Worm (Caenorhabditis elegans) whole organism, late embryonic: ENCODE measurements around the gene nspa-8.
A peak's percentile ranks its signal among the peaks of the same experiment; 100 is the strongest.

Experiments used
- C38D4.7 ChIP-seq: fragments of 200-800 bp; sonication (Bioruptor generic); optimal IDR thresholded peaks from 2 replicates; lab custom pipeline; 2018; ENCODE audit warnings: mild to moderate bottlenecking, missing genetic modification characterization, moderate library complexity, missing compliant biosample characterization
- K09A11.1 ChIP-seq: sonication (generic microtip); optimal IDR thresholded peaks from 2 replicates; lab custom pipeline; 2017; ENCODE audit warnings: antibody characterized with exemption, mild to moderate bottlenecking, missing genetic modification characterization, missing compliant biosample characterization; ENCODE audit not compliant: insufficient read depth
- Y22D7AL.16 ChIP-seq: sonication (generic microtip); optimal IDR thresholded peaks from 2 replicates; lab custom pipeline; 2016; ENCODE audit warnings: missing genetic modification characterization, missing compliant biosample characterization
- ahr-1 ChIP-seq: sonication (generic microtip); optimal IDR thresholded peaks from 2 replicates; lab custom pipeline; 2016; ENCODE audit warnings: missing genetic modification characterization, missing compliant biosample characterization
- ama-1 ChIP-seq: fragments of 150-350 bp; optimal IDR thresholded peaks from 2 replicates; lab custom pipeline; 2014
- ceh-14 ChIP-seq: sonication (generic microtip); optimal IDR thresholded peaks from 2 replicates; lab custom pipeline; 2016; ENCODE audit warnings: missing genotype, missing genetic modification characterization, missing compliant biosample characterization
- ceh-18 ChIP-seq: sonication (generic microtip); optimal IDR thresholded peaks from 2 replicates; lab custom pipeline; 2016; ENCODE audit warnings: missing genetic modification characterization, missing compliant biosample characterization
- ceh-19 ChIP-seq: fragments of 200-800 bp; sonication (Bioruptor generic); optimal IDR thresholded peaks from 2 replicates; lab custom pipeline; 2018; ENCODE audit warnings: mild to moderate bottlenecking, missing genetic modification characterization, missing compliant biosample characterization
- ceh-24 ChIP-seq: sonication (generic microtip); optimal IDR thresholded peaks from 2 replicates; lab custom pipeline; 2016; ENCODE audit warnings: mild to moderate bottlenecking, missing genetic modification characterization, missing compliant biosample characterization
- ceh-30 ChIP-seq: fragments of 150-350 bp; optimal IDR thresholded peaks from 2 replicates; lab custom pipeline; 2014; ENCODE audit warnings: missing biosample characterization, missing genetic modification characterization
- ceh-34 ChIP-seq: sonication (generic microtip); optimal IDR thresholded peaks from 2 replicates; lab custom pipeline; 2016; ENCODE audit warnings: mild to moderate bottlenecking, missing genetic modification characterization, missing compliant biosample characterization
- ceh-45 ChIP-seq: fragments of 200-800 bp; sonication (Bioruptor generic); IDR thresholded peaks from 2 replicates; pipeline ENCODE4 v1.3.6; 2022; ENCODE audit warnings: missing genetic modification reagents, missing genetic modification characterization, missing compliant biosample characterization
- ceh-48 ChIP-seq: sonication (generic microtip); optimal IDR thresholded peaks from 2 replicates; lab custom pipeline; 2016; ENCODE audit warnings: missing genetic modification characterization, inconsistent platforms, missing compliant biosample characterization
- ceh-6 ChIP-seq: fragments of 200-800 bp; sonication (Bioruptor generic); optimal IDR thresholded peaks from 2 replicates; lab custom pipeline; 2018; ENCODE audit warnings: mild to moderate bottlenecking, missing genetic modification characterization, missing compliant biosample characterization
- che-1 ChIP-seq: sonication (generic microtip); optimal IDR thresholded peaks from 2 replicates; lab custom pipeline; 2016; ENCODE audit warnings: mild to moderate bottlenecking, missing genetic modification characterization, missing compliant biosample characterization
- eyg-1 ChIP-seq: sonication (generic microtip); optimal IDR thresholded peaks from 2 replicates; lab custom pipeline; 2016; ENCODE audit warnings: missing genotype, missing genetic modification characterization, missing compliant biosample characterization
- hlh-13 ChIP-seq: fragments of 200-800 bp; sonication (Bioruptor generic); optimal IDR thresholded peaks from 2 replicates; lab custom pipeline; 2018; ENCODE audit warnings: mild to moderate bottlenecking, missing genetic modification characterization, missing compliant biosample characterization
- hlh-30 ChIP-seq: sonication (generic microtip); optimal IDR thresholded peaks from 2 replicates; lab custom pipeline; 2017; ENCODE audit warnings: antibody characterized with exemption, missing genetic modification characterization, missing compliant biosample characterization; ENCODE audit not compliant: insufficient read depth
- lin-11 ChIP-seq: fragments of 200-800 bp; sonication (Bioruptor generic); optimal IDR thresholded peaks from 2 replicates; lab custom pipeline; 2018; ENCODE audit warnings: mild to moderate bottlenecking, missing genetic modification characterization, missing compliant biosample characterization
- mec-3 ChIP-seq: sonication (generic microtip); optimal IDR thresholded peaks from 2 replicates; lab custom pipeline; 2016; ENCODE audit warnings: borderline replicate concordance, missing genetic modification characterization, missing compliant biosample characterization
- nhr-232 ChIP-seq: sonication (generic microtip); optimal IDR thresholded peaks from 2 replicates; lab custom pipeline; 2016; ENCODE audit warnings: missing genetic modification characterization, missing compliant biosample characterization
- odd-2 ChIP-seq: sonication (generic microtip); optimal IDR thresholded peaks from 2 replicates; lab custom pipeline; 2017; ENCODE audit warnings: antibody characterized with exemption, mild to moderate bottlenecking, missing genetic modification characterization, missing compliant biosample characterization
- pat-9 ChIP-seq: fragments of 200-800 bp; sonication (Bioruptor generic); optimal IDR thresholded peaks from 2 replicates; lab custom pipeline; 2018; ENCODE audit warnings: mild to moderate bottlenecking, missing genetic modification characterization, moderate library complexity, missing compliant biosample characterization
- pax-1 ChIP-seq: fragments of 150-350 bp; optimal IDR thresholded peaks from 2 replicates; lab custom pipeline; 2014; ENCODE audit warnings: missing biosample characterization, missing genetic modification characterization
- pros-1 ChIP-seq: fragments of 150-350 bp; optimal IDR thresholded peaks from 2 replicates; lab custom pipeline; 2014; ENCODE audit warnings: missing biosample characterization, missing genetic modification reagents, missing genetic modification characterization
- rnt-1 ChIP-seq: sonication (generic microtip); optimal IDR thresholded peaks from 2 replicates; lab custom pipeline; 2016; ENCODE audit warnings: missing genetic modification characterization, missing compliant biosample characterization
- syd-9 ChIP-seq: sonication (generic microtip); optimal IDR thresholded peaks from 2 replicates; lab custom pipeline; 2016; ENCODE audit warnings: mild to moderate bottlenecking, missing genetic modification characterization, moderate library complexity, missing compliant biosample characterization
- tbx-7 ChIP-seq: sonication (generic microtip); optimal IDR thresholded peaks from 2 replicates; lab custom pipeline; 2016; ENCODE audit warnings: missing genotype, missing genetic modification characterization, missing compliant biosample characterization
- ttx-3 ChIP-seq: sonication (generic microtip); optimal IDR thresholded peaks from 2 replicates; lab custom pipeline; 2016; ENCODE audit warnings: missing genetic modification reagents, missing genetic modification characterization, missing compliant biosample characterization
- unc-3 ChIP-seq, 2 experiments: fragments of 200-800 bp in 1 of 2; sonication (Bioruptor generic) in 1 of 2; sonication (generic microtip) in 1 of 2; conservative IDR thresholded peaks in 1 of 2; optimal IDR thresholded peaks in 1 of 2; 2 replicates each; pipeline versions ENCODE4 v1.3.6 to Lab custom; 2016 to 2022; ENCODE audit warnings: missing compliant biosample characterization in 2 of 2, missing genetic modification characterization in 2 of 2, missing genetic modification reagents in 1 of 2
- unc-42 ChIP-seq: sonication (generic microtip); optimal IDR thresholded peaks from 2 replicates; lab custom pipeline; 2016; ENCODE audit warnings: missing genotype, missing genetic modification characterization, missing compliant biosample characterization
- unc-55 ChIP-seq: sonication (generic microtip); optimal IDR thresholded peaks from 2 replicates; lab custom pipeline; 2017; ENCODE audit warnings: missing biosample characterization, missing genetic modification reagents, missing genetic modification characterization
- unc-86 ChIP-seq: sonication (generic microtip); optimal IDR thresholded peaks from 2 replicates; lab custom pipeline; 2016; ENCODE audit warnings: missing genetic modification characterization, missing compliant biosample characterization
- zip-5 ChIP-seq: sonication (generic microtip); optimal IDR thresholded peaks from 2 replicates; lab custom pipeline; 2016; ENCODE audit warnings: missing genetic modification characterization, missing compliant biosample characterization
- ztf-16 ChIP-seq: sonication (generic microtip); optimal IDR thresholded peaks from 2 replicates; lab custom pipeline; 2017; ENCODE audit warnings: missing genetic modification characterization, missing compliant biosample characterization

The nspa-8 gene

DNA sequence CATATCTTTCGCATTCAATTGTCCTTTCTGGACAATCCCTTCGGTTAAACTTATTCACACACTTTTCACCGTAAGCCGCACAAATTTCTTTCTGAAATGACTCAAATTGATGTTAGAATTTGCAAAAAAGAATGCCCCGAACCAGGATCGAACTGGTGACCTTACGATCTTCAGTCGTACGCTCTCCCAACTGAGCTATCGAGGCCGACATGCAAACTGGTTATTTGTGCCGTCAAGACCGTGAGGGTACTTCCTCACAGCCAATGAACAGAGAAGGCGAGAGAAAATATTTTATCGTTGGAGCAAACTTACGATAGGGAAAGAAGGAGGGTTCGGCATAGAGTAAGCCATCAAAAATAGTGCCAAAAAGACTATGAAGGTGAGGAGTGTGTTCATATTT is 49.4 kb upstream of the nspa-8 start (continued):
- TF ChIP-seq ttx-3 (tag; lab: Kevin White, UChicago) (no peak), tbx-7 (tag; lab: Kevin White, UChicago) (no peak), ceh-45 (GFP tag; lab: Robert Waterston, UW) (0 out of 2 replicates have a peak, but pooled peaks have one; percentile 22), ceh-19 (no peak), nhr-232 (tag; lab: Kevin White, UChicago) (peak; percentile 42), pros-1 (tag; lab: Kevin White, UChicago) (no peak), mec-3 (no peak), ceh-24 (no peak), hlh-30 (no peak), unc-3 (GFP tag; conservative IDR thresholded peaks at IDR 0.05; lab: Robert Waterston, UW) (peak; percentile 64), unc-3 (tag; optimal IDR thresholded peaks at IDR 0.05; lab: Kevin White, UChicago) (no peak), pat-9 (tag; lab: Kevin White, UChicago) (peak; percentile 12), ama-1 (no peak), ceh-30 (tag; lab: Kevin White, UChicago) (peak; percentile 18)
- TF ChIP-seq, all 69 proteins: peak for 16

DNA sequence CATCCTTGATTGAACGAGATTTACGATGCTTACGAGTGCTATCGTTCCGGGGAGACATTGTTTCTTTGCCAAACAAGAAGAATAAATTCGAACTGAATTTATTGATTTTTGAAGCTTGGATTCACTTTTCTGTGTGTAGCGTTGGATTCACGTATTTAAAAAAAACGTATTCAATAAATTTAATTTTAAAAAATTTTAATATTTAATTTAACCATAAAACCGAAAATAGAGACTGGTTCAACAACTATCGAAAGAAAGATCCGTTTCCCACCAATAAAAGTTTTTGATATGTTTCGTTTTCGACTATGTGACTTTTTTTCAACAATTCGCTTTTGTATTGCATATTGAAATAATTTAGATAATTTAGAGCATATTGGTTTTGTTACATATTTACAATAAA is 48.5 kb upstream of the nspa-8 start, which contains the start of gene ZC412.5:
TSS of gene ZC412.5 (minus strand) at position 101 of the 400 bp plus-strand sequence.
- no peak for TF ChIP-seq C38D4.7
- TF ChIP-seq syd-9 (tag; lab: Kevin White, UChicago) = no peak
- no peak for TF ChIP-seq ceh-34 (tag; lab: Kevin White, UChicago)
- no peak for TF ChIP-seq ztf-16 (tag; lab: Kevin White, UChicago)
- no peak for TF ChIP-seq eyg-1 (tag; lab: Kevin White, UChicago)
- no peak for TF ChIP-seq K09A11.1 (tag; lab: Kevin White, UChicago)
- TF ChIP-seq Y22D7AL.16 (tag; lab: Kevin White, UChicago) = no peak
- TF ChIP-seq odd-2 (tag; lab: Kevin White, UChicago) = no peak
- no peak for TF ChIP-seq ceh-6 (GFP tag; lab: Kevin White, UChicago)
- no peak for TF ChIP-seq nhr-232 (tag; lab: Kevin White, UChicago)

DNA sequence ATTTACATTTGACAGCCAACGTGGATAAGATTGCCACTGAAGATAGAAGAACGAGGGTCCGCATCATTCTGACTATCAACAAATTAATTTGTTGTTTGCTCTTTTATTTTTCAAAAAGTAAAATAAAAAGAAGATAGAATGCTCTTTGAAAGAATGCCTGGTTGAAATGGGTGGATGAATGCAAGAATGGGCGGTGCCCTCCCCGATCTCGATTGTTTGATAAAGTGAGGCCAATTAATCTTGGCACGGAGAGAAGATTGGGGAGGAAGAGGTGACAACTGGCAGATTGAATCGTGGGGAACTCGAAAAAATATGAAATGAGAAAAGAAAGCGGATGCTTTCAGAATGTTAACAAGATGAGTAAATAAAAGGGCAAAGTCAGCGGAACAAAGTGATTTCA is 44.5 kb upstream of the nspa-8 start, which contains the start of gene ZC412.3:
TSS of gene ZC412.3 (minus strand) at position 183 of the 400 bp plus-strand sequence.
- TF ChIP-seq pax-1 (tag; lab: Kevin White, UChicago) (no peak), lin-11 (no peak), ceh-18 (peak; percentile 56), ceh-14 (tag; lab: Kevin White, UChicago) (no peak), hlh-13 (GFP tag; lab: Kevin White, UChicago) (no peak), ceh-30 (tag; lab: Kevin White, UChicago) (no peak), unc-55 (peak; percentile 10)

DNA sequence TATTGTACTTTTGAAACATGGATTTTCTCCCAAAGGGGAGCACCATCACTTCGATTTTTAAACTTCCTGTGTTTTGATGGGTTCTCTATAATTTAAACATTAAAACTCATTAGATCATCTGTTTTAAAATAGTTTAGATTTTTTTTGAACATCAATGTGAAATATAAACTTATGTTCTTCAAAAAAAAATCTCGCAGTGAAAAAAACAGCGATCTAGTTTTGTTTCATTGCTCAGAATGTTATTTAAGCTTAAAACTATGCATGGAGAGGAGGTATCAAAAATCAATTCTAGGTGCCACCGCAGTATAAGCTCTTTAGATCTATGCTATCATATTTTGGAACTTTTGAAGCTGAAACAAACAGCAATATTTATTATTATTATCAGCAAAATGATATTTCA is 41.3 kb upstream of the nspa-8 start, which contains the start of gene gcy-14:
TSS of gene gcy-14 (minus strand) at position 101 of the 400 bp plus-strand sequence.
- TF ChIP-seq ceh-24 (no peak), che-1 (no peak), syd-9 (tag; lab: Kevin White, UChicago) (no peak), ahr-1 (tag; lab: Kevin White, UChicago) (no peak), unc-86 (no peak), zip-5 (tag; lab: Kevin White, UChicago) (no peak), ceh-48 (tag; lab: Kevin White, UChicago) (no peak)
- TF ChIP-seq, all 69 proteins: peak for 0

DNA sequence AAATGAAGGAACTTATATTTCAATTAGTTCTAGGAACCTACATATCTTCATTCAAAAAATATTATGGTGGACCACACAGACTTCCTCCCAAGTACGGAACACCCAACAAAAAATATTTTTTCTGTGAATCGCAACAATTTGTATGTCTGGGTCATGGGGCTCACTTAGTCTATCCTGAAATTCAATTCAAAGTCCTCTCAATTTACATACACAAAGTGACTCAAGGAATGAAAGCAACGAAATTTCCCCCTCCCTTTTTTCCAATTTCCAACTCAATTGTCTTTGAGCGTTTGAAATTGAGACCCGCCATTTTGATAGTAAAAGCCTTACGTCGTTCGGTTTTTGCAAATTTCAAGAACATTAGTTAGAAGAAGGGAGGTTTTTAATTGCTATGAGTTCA is 32.5 kb upstream of the nspa-8 start:
- no peak for TF ChIP-seq rnt-1
- TF ChIP-seq unc-42 (tag; lab: Kevin White, UChicago) = peak; percentile 46
